Fruit fly (Drosophila melanogaster): ENCODE measurements around the gene CG34241.

The CG34241 gene

dm6 chr3L:12124138-12124583 lies 3.6 kb upstream of the CG34241 start:
- TF ChIP-seq rgr (GFP tag; optimal IDR thresholded peaks at IDR 0.05), result peak; percentile 54
- no peak for TF ChIP-seq Vsx2 (GFP tag; optimal IDR thresholded peaks at IDR 0.05; ENCODE audit: partially characterized antibody)
- no peak for TF ChIP-seq usp (GFP tag; optimal IDR thresholded peaks at IDR 0.05)
- TF ChIP-seq foxo (GFP tag; optimal IDR thresholded peaks at IDR 0.05), result peak in 1 of 2 experiments; percentile 34
- TF ChIP-seq GATAd (GFP tag; optimal IDR thresholded peaks at IDR 0.05), result no peak
- peak; percentile 36 for TF ChIP-seq Sp1 (GFP tag; optimal IDR thresholded peaks at IDR 0.05)
- TF ChIP-seq Dfd (GFP tag; optimal IDR thresholded peaks at IDR 0.05), result no peak
- no peak for TF ChIP-seq sage (GFP tag; optimal IDR thresholded peaks at IDR 0.05)
- no peak for TF ChIP-seq OdsH (GFP tag; optimal IDR thresholded peaks at IDR 0.05)
- TF ChIP-seq Dif (GFP tag; optimal IDR thresholded peaks at IDR 0.05; ENCODE audit: partially characterized antibody), result peak; percentile 73
- no peak for TF ChIP-seq sv (GFP tag; optimal IDR thresholded peaks at IDR 0.05)
- peak; percentile 6 for TF ChIP-seq CG9705 (GFP tag; optimal IDR thresholded peaks at IDR 0.05)
- TF ChIP-seq Hnf4 (GFP tag; optimal IDR thresholded peaks at IDR 0.05), result no peak
- peak; percentile 68 for TF ChIP-seq Hr78 (GFP tag; optimal IDR thresholded peaks at IDR 0.05)
- TF ChIP-seq Jra (GFP tag; optimal IDR thresholded peaks at IDR 0.05), result no peak
- TF ChIP-seq tai (GFP tag; optimal IDR thresholded peaks at IDR 0.05), result no peak
- no peak for TF ChIP-seq pan (optimal IDR thresholded peaks at IDR 0.05)
- no peak for TF ChIP-seq Myc (optimal IDR thresholded peaks at IDR 0.05)
- TF ChIP-seq psq (GFP tag; optimal IDR thresholded peaks at IDR 0.05), result peak; percentile 47
- no peak for TF ChIP-seq ey (GFP tag; optimal IDR thresholded peaks at IDR 0.05)
- peak; percentile 58 for TF ChIP-seq Abd-B (GFP tag; optimal IDR thresholded peaks at IDR 0.05)
- no peak for TF ChIP-seq CrebA (GFP tag; optimal IDR thresholded peaks at IDR 0.05; ENCODE audit: borderline replicate concordance)
- no peak for TF ChIP-seq dsf (GFP tag; optimal IDR thresholded peaks at IDR 0.05; ENCODE audit: borderline replicate concordance)
- no peak for TF ChIP-seq brk (GFP tag; optimal IDR thresholded peaks at IDR 0.05)
- TF ChIP-seq Rel (GFP tag; optimal IDR thresholded peaks at IDR 0.05), result no peak
- peak; percentile 76 for TF ChIP-seq Rel (tag; optimal IDR thresholded peaks at IDR 0.05)
- peak; percentile 36 for TF ChIP-seq HLH106 (tag; optimal IDR thresholded peaks at IDR 0.05)
- TF ChIP-seq dl (GFP tag; optimal IDR thresholded peaks at IDR 0.05; ENCODE audit: insufficient read depth in 1 of 2, partially characterized antibody in 2 of 2), result no peak
- no peak for TF ChIP-seq woc (GFP tag; optimal IDR thresholded peaks at IDR 0.05)
- TF ChIP-seq Hr83 (GFP tag; optimal IDR thresholded peaks at IDR 0.05; ENCODE audit: poor library complexity, severe bottlenecking), result peak; percentile 87
- TF ChIP-seq CG32264 (GFP tag; optimal IDR thresholded peaks at IDR 0.05), result no peak
- TF ChIP-seq Mio (GFP tag; optimal IDR thresholded peaks at IDR 0.05), result no peak
- TF ChIP-seq fru (GFP tag; optimal IDR thresholded peaks at IDR 0.05), result no peak
- TF ChIP-seq N (GFP tag; optimal IDR thresholded peaks at IDR 0.05), result peak; percentile 93
- no peak for TF ChIP-seq jim (GFP tag; optimal IDR thresholded peaks at IDR 0.05)
- TF ChIP-seq br (GFP tag; optimal IDR thresholded peaks at IDR 0.05), result no peak
- TF ChIP-seq h (GFP tag; optimal IDR thresholded peaks at IDR 0.05), result peak; percentile 74
- TF ChIP-seq lola (GFP tag; optimal IDR thresholded peaks at IDR 0.05), result no peak
- TF ChIP-seq dmrt93B (GFP tag; optimal IDR thresholded peaks at IDR 0.05), result no peak

dm6 chr3L:12124975-12125374 lies 2.8 kb upstream of the CG34241 start, which contains the start of gene yps:
yps (minus strand) TSS chr3L:12125150.
- TF ChIP-seq h (GFP tag; optimal IDR thresholded peaks at IDR 0.05), result peak; percentile 92
- TF ChIP-seq N (GFP tag; optimal IDR thresholded peaks at IDR 0.05), result no peak
- peak; percentile 18 for TF ChIP-seq Myc (optimal IDR thresholded peaks at IDR 0.05)
- peak; percentile 6 for TF ChIP-seq dsf (GFP tag; optimal IDR thresholded peaks at IDR 0.05; ENCODE audit: borderline replicate concordance)
- peak; percentile 86 for TF ChIP-seq fru (GFP tag; optimal IDR thresholded peaks at IDR 0.05)
- no peak for TF ChIP-seq Rel (GFP tag; optimal IDR thresholded peaks at IDR 0.05)
- peak; percentile 77 for TF ChIP-seq Rel (tag; optimal IDR thresholded peaks at IDR 0.05)
- peak; percentile 72 for TF ChIP-seq psq (GFP tag; optimal IDR thresholded peaks at IDR 0.05)
- peak; percentile 80 for TF ChIP-seq Mio (GFP tag; optimal IDR thresholded peaks at IDR 0.05)
- TF ChIP-seq brk (GFP tag; optimal IDR thresholded peaks at IDR 0.05), result peak; percentile 84
- peak; percentile 32 for TF ChIP-seq woc (GFP tag; optimal IDR thresholded peaks at IDR 0.05)
- TF ChIP-seq Hr83 (GFP tag; optimal IDR thresholded peaks at IDR 0.05; ENCODE audit: poor library complexity, severe bottlenecking), result peak; percentile 99
- TF ChIP-seq Sp1 (GFP tag; optimal IDR thresholded peaks at IDR 0.05), result peak; percentile 92
- no peak for TF ChIP-seq lola (GFP tag; optimal IDR thresholded peaks at IDR 0.05)
- peak; percentile 67 for TF ChIP-seq ey (GFP tag; optimal IDR thresholded peaks at IDR 0.05)
- peak; percentile 97 for TF ChIP-seq rgr (GFP tag; optimal IDR thresholded peaks at IDR 0.05)
- TF ChIP-seq Hr78 (GFP tag; optimal IDR thresholded peaks at IDR 0.05), result no peak
- TF ChIP-seq Dif (GFP tag; optimal IDR thresholded peaks at IDR 0.05; ENCODE audit: partially characterized antibody), result no peak
- TF ChIP-seq jim (GFP tag; optimal IDR thresholded peaks at IDR 0.05), result no peak
- peak; percentile 68 for TF ChIP-seq Jra (GFP tag; optimal IDR thresholded peaks at IDR 0.05)
- TF ChIP-seq Abd-B (GFP tag; optimal IDR thresholded peaks at IDR 0.05), result no peak
- TF ChIP-seq foxo (GFP tag; optimal IDR thresholded peaks at IDR 0.05), result peak; percentile 25 to 86
- peak; percentile 89 for TF ChIP-seq CG32264 (GFP tag; optimal IDR thresholded peaks at IDR 0.05)
- no peak for TF ChIP-seq pan (optimal IDR thresholded peaks at IDR 0.05)
- TF ChIP-seq sv (GFP tag; optimal IDR thresholded peaks at IDR 0.05), result peak; percentile 79
- no peak for TF ChIP-seq GATAd (GFP tag; optimal IDR thresholded peaks at IDR 0.05)
- TF ChIP-seq br (GFP tag; optimal IDR thresholded peaks at IDR 0.05), result peak; percentile 93
- peak; percentile 90 for TF ChIP-seq OdsH (GFP tag; optimal IDR thresholded peaks at IDR 0.05)
- no peak for TF ChIP-seq Dfd (GFP tag; optimal IDR thresholded peaks at IDR 0.05)
- no peak for TF ChIP-seq tai (GFP tag; optimal IDR thresholded peaks at IDR 0.05)
- TF ChIP-seq Vsx2 (GFP tag; optimal IDR thresholded peaks at IDR 0.05; ENCODE audit: partially characterized antibody), result no peak
- no peak for TF ChIP-seq dl (GFP tag; optimal IDR thresholded peaks at IDR 0.05; ENCODE audit: insufficient read depth in 1 of 2, partially characterized antibody in 2 of 2)
- TF ChIP-seq CG9705 (GFP tag; optimal IDR thresholded peaks at IDR 0.05), result peak; percentile 95
- no peak for TF ChIP-seq CrebA (GFP tag; optimal IDR thresholded peaks at IDR 0.05; ENCODE audit: borderline replicate concordance)
- TF ChIP-seq sage (GFP tag; optimal IDR thresholded peaks at IDR 0.05), result peak; percentile 84
- peak; percentile 85 for TF ChIP-seq Hnf4 (GFP tag; optimal IDR thresholded peaks at IDR 0.05)
- no peak for TF ChIP-seq usp (GFP tag; optimal IDR thresholded peaks at IDR 0.05)
- TF ChIP-seq HLH106 (tag; optimal IDR thresholded peaks at IDR 0.05), result peak; percentile 86
- TF ChIP-seq dmrt93B (GFP tag; optimal IDR thresholded peaks at IDR 0.05), result peak; percentile 93

Measured in whole organism, wandering third instar larva.